ENCODE assay signal across 1 fruit fly cellular context in the genomic region with DNA sequence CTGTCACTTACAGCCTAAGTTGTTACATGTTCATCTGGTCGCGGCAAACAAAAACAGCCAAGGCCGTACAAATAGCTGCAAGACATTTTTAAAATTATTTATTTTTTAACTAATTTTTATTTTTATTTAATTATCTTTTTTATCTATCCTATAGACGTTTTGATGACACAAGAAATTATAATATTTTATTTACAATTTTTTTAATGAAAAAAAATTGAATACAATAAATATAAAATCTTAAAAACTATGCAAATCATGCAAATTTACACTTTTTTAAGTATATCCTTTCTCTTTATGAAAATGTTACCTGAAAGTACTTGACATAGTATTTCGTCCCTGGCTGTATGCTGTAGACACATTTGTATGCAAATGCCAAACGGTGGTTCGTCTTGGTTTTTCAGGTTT.
TF ChIP-seq lines count a peak whose summit lies in the region.

No protein-coding gene starts in this region.

TF ChIP-seq in whole organism, embryonic, 481 proteins besides CTCF, POLR2A, EP300 and RAD21 (continued from another document and continues in another):
- TF ChIP-seq Doc3 (GFP tag; IDR thresholded peaks at IDR 0.05; lab: Robert Waterston, UW; ENCODE audit: partially characterized antibody), result no peak
- TF ChIP-seq ind (GFP tag; optimal IDR thresholded peaks at IDR 0.05; lab: Kevin White, UChicago), result peak; percentile 44
- no peak for TF ChIP-seq luna (GFP tag; optimal IDR thresholded peaks at IDR 0.05; lab: Kevin White, UChicago)
- peak; percentile 89 for TF ChIP-seq grau (tag; optimal IDR thresholded peaks at IDR 0.05; lab: Kevin White, UChicago)
- no peak for TF ChIP-seq CG9876 (GFP tag; optimal IDR thresholded peaks at IDR 0.05; lab: Kevin White, UChicago)
- TF ChIP-seq dpn (GFP tag; optimal IDR thresholded peaks at IDR 0.05; lab: Kevin White, UChicago), result peak in 1 of 2 experiments; percentile 51
- no peak for TF ChIP-seq sna (GFP tag; IDR thresholded peaks at IDR 0.05; lab: Robert Waterston, UW; ENCODE audit: partially characterized antibody)
- no peak; the same call in 1 of the 2 replicates for TF ChIP-seq Ada2b (GFP tag; IDR thresholded peaks at IDR 0.05; lab: Robert Waterston, UW)
- no peak for TF ChIP-seq chinmo (GFP tag; IDR thresholded peaks at IDR 0.05; lab: Robert Waterston, UW; ENCODE audit: partially characterized antibody)
- TF ChIP-seq Jarid2 (GFP tag; optimal IDR thresholded peaks at IDR 0.05; lab: Kevin White, UChicago), result peak; percentile 38
- peak; percentile 48 for TF ChIP-seq Fer2 (tag; optimal IDR thresholded peaks at IDR 0.05; lab: Kevin White, UChicago)
- no peak for TF ChIP-seq CG6272 (GFP tag; IDR thresholded peaks at IDR 0.05; lab: Robert Waterston, UW)
- no peak for TF ChIP-seq pita (GFP tag; optimal IDR thresholded peaks at IDR 0.05; lab: Kevin White, UChicago)
- TF ChIP-seq Dip2 (GFP tag; IDR thresholded peaks at IDR 0.05; lab: Robert Waterston, UW), result no peak
- peak; percentile 80 for TF ChIP-seq CG6689 (GFP tag; IDR thresholded peaks at IDR 0.05; lab: Robert Waterston, UW)
- no peak for TF ChIP-seq MTF-1 (GFP tag; optimal IDR thresholded peaks at IDR 0.05; lab: Kevin White, UChicago; ENCODE audit: borderline replicate concordance)
- peak; percentile 60; the same call in 1 of the 2 replicates for TF ChIP-seq HLH3B (GFP tag; IDR thresholded peaks at IDR 0.05; lab: Robert Waterston, UW)
- peak; percentile 90 for TF ChIP-seq CG15269 (tag; optimal IDR thresholded peaks at IDR 0.05; lab: Kevin White, UChicago)
- TF ChIP-seq Hr3 (GFP tag; optimal IDR thresholded peaks at IDR 0.05; lab: Kevin White, UChicago), result peak; percentile 59
- TF ChIP-seq CG12155 (GFP tag; optimal IDR thresholded peaks at IDR 0.05; lab: Kevin White, UChicago), result peak; percentile 3
- TF ChIP-seq CG7357 (GFP tag; IDR thresholded peaks at IDR 0.05; lab: Robert Waterston, UW), result peak; percentile 40; the same call in 1 of the 3 replicates
- no peak for TF ChIP-seq ash1 (GFP tag; optimal IDR thresholded peaks at IDR 0.05; lab: Kevin White, UChicago)
- TF ChIP-seq CG11093 (GFP tag; IDR thresholded peaks at IDR 0.05; lab: Robert Waterston, UW), result no peak
- peak; percentile 91 for TF ChIP-seq CG11504 (tag; optimal IDR thresholded peaks at IDR 0.05; lab: Kevin White, UChicago)
- no peak for TF ChIP-seq CG6791 (GFP tag; IDR thresholded peaks at IDR 0.05; lab: Robert Waterston, UW; ENCODE audit: partially characterized antibody)
- TF ChIP-seq inv (GFP tag; IDR thresholded peaks at IDR 0.05; lab: Robert Waterston, UW; ENCODE audit: partially characterized antibody), result no peak
- TF ChIP-seq chif (GFP tag; optimal IDR thresholded peaks at IDR 0.05; lab: Kevin White, UChicago), result no peak
- peak; percentile 70 for TF ChIP-seq CG6854 (GFP tag; optimal IDR thresholded peaks at IDR 0.05; lab: Kevin White, UChicago)
- peak; percentile 74 for TF ChIP-seq CG12659 (GFP tag; optimal IDR thresholded peaks at IDR 0.05; lab: Kevin White, UChicago)
- no peak for TF ChIP-seq CG13624 (GFP tag; optimal IDR thresholded peaks at IDR 0.05; lab: Kevin White, UChicago)
- no peak for TF ChIP-seq prd (optimal IDR thresholded peaks at IDR 0.05; lab: Kevin White, UChicago)
- peak; percentile 51 for TF ChIP-seq prd (GFP tag; IDR thresholded peaks at IDR 0.05; lab: Robert Waterston, UW)
- TF ChIP-seq gcm (GFP tag; optimal IDR thresholded peaks at IDR 0.05; lab: Kevin White, UChicago), result peak; percentile 90
- TF ChIP-seq CG6765 (GFP tag; optimal IDR thresholded peaks at IDR 0.05; lab: Kevin White, UChicago), result peak; percentile 55
- no peak for TF ChIP-seq her (GFP tag; optimal IDR thresholded peaks at IDR 0.05; lab: Kevin White, UChicago)
- TF ChIP-seq toy (GFP tag; IDR thresholded peaks at IDR 0.05; lab: Robert Waterston, UW), result no peak
- TF ChIP-seq schlank (tag; optimal IDR thresholded peaks at IDR 0.05; lab: Kevin White, UChicago), result no peak
- TF ChIP-seq otp (GFP tag; IDR thresholded peaks at IDR 0.05; lab: Robert Waterston, UW), result no peak
- no peak for TF ChIP-seq CG11560 (tag; IDR thresholded peaks at IDR 0.05; lab: Robert Waterston, UW)
- TF ChIP-seq CG1602 (GFP tag; optimal IDR thresholded peaks at IDR 0.05; lab: Kevin White, UChicago), result peak; percentile 35
- TF ChIP-seq tna (GFP tag; IDR thresholded peaks at IDR 0.05; lab: Robert Waterston, UW; ENCODE audit: partially characterized antibody), result no peak
- TF ChIP-seq Pdp1 (GFP tag; optimal IDR thresholded peaks at IDR 0.05; lab: Kevin White, UChicago), result peak in 1 of 2 experiments; percentile 36
- no peak; the same call in 1 of the 2 replicates for TF ChIP-seq CG43689 (GFP tag; IDR thresholded peaks at IDR 0.05; lab: Robert Waterston, UW)
- no peak for TF ChIP-seq CG8944 (GFP tag; optimal IDR thresholded peaks at IDR 0.05; lab: Kevin White, UChicago)
- TF ChIP-seq CG3847 (GFP tag; IDR thresholded peaks at IDR 0.05; lab: Robert Waterston, UW), result peak; percentile 43; the same call in 1 of the 2 replicates
- no peak for TF ChIP-seq jumu (GFP tag; optimal IDR thresholded peaks at IDR 0.05; lab: Kevin White, UChicago)
- no peak for TF ChIP-seq CG2199 (GFP tag; IDR thresholded peaks at IDR 0.05; lab: Robert Waterston, UW)
- no peak for TF ChIP-seq CG31388 (GFP tag; optimal IDR thresholded peaks at IDR 0.05; lab: Kevin White, UChicago)
- no peak for TF ChIP-seq stwl (tag; optimal IDR thresholded peaks at IDR 0.05; lab: Kevin White, UChicago)
- TF ChIP-seq unpg (GFP tag; optimal IDR thresholded peaks at IDR 0.05; lab: Kevin White, UChicago), result peak; percentile 77
- TF ChIP-seq Oli (tag; optimal IDR thresholded peaks at IDR 0.05; lab: Kevin White, UChicago), result peak; percentile 79
- TF ChIP-seq CG4404 (GFP tag; IDR thresholded peaks at IDR 0.05; lab: Robert Waterston, UW), result peak; percentile 21; the same call in 1 of the 2 replicates
- no peak for TF ChIP-seq CG15073 (GFP tag; optimal IDR thresholded peaks at IDR 0.05; lab: Kevin White, UChicago)
- TF ChIP-seq CG13775 (GFP tag; optimal IDR thresholded peaks at IDR 0.05; lab: Kevin White, UChicago), result peak; percentile 66
- peak; percentile 90 for TF ChIP-seq CG8924 (tag; optimal IDR thresholded peaks at IDR 0.05; lab: Kevin White, UChicago)
- no peak for TF ChIP-seq Tbp (GFP tag; optimal IDR thresholded peaks at IDR 0.05; lab: Kevin White, UChicago)
- peak; percentile 69 for TF ChIP-seq row (GFP tag; IDR thresholded peaks at IDR 0.05; lab: Robert Waterston, UW)
- peak; percentile 79 for TF ChIP-seq CG10147 (GFP tag; optimal IDR thresholded peaks at IDR 0.05; lab: Kevin White, UChicago)
- no peak for TF ChIP-seq Camta (GFP tag; optimal IDR thresholded peaks at IDR 0.05; lab: Kevin White, UChicago)
- TF ChIP-seq CG11723 (GFP tag; optimal IDR thresholded peaks at IDR 0.05; lab: Kevin White, UChicago), result peak; percentile 31
- peak; percentile 82 for TF ChIP-seq Blimp-1 (GFP tag; optimal IDR thresholded peaks at IDR 0.05; lab: Kevin White, UChicago)
- TF ChIP-seq da (GFP tag; optimal IDR thresholded peaks at IDR 0.05; lab: Kevin White, UChicago), result no peak
- TF ChIP-seq CHES-1-like (GFP tag; optimal IDR thresholded peaks at IDR 0.05; lab: Kevin White, UChicago), result no peak
- no peak for TF ChIP-seq chn (GFP tag; optimal IDR thresholded peaks at IDR 0.05; lab: Kevin White, UChicago)
- TF ChIP-seq CrebB (tag; optimal IDR thresholded peaks at IDR 0.05; lab: Kevin White, UChicago), result no peak
- no peak for TF ChIP-seq btn (GFP tag; optimal IDR thresholded peaks at IDR 0.05; lab: Kevin White, UChicago)
- peak; percentile 55; the same call in 1 of the 2 replicates for TF ChIP-seq CG7372 (GFP tag; IDR thresholded peaks at IDR 0.05; lab: Robert Waterston, UW)
- peak; percentile 36; the same call in 1 of the 2 replicates for TF ChIP-seq ttk (GFP tag; IDR thresholded peaks at IDR 0.05; lab: Robert Waterston, UW)
- no peak for TF ChIP-seq Taf1 (GFP tag; IDR thresholded peaks at IDR 0.05; lab: Robert Waterston, UW)
- TF ChIP-seq Drgx (GFP tag; IDR thresholded peaks at IDR 0.05; lab: Robert Waterston, UW), result peak; percentile 72; the same call in 1 of the 2 replicates
- no peak for TF ChIP-seq bigmax (GFP tag; optimal IDR thresholded peaks at IDR 0.05; lab: Kevin White, UChicago)
- peak in 1 of 2 experiments; percentile 70 for TF ChIP-seq Hr78 (GFP tag; optimal IDR thresholded peaks at IDR 0.05; lab: Kevin White, UChicago)
- TF ChIP-seq CG7271 (tag; optimal IDR thresholded peaks at IDR 0.05; lab: Kevin White, UChicago), result no peak
- TF ChIP-seq sc (optimal IDR thresholded peaks at IDR 0.05; lab: Kevin White, UChicago), result no peak
- TF ChIP-seq sc (GFP tag; optimal IDR thresholded peaks at IDR 0.05; lab: Kevin White, UChicago), result peak; percentile 84
- TF ChIP-seq CG31441 (GFP tag; IDR thresholded peaks at IDR 0.05; lab: Robert Waterston, UW), result peak; percentile 90
- TF ChIP-seq Nf-YC (tag; optimal IDR thresholded peaks at IDR 0.05; lab: Kevin White, UChicago), result peak; percentile 79
- peak; percentile 26; the same call in 1 of the 2 replicates for TF ChIP-seq sob (GFP tag; IDR thresholded peaks at IDR 0.05; lab: Robert Waterston, UW)
- TF ChIP-seq CG10959 (GFP tag; IDR thresholded peaks at IDR 0.05; lab: Robert Waterston, UW), result no peak
- TF ChIP-seq CG2129 (GFP tag; IDR thresholded peaks at IDR 0.05; lab: Robert Waterston, UW; ENCODE audit: partially characterized antibody), result no peak
- peak; percentile 5 for TF ChIP-seq CG30431 (GFP tag; optimal IDR thresholded peaks at IDR 0.05; lab: Kevin White, UChicago)
- TF ChIP-seq CG7745 (tag; optimal IDR thresholded peaks at IDR 0.05; lab: Kevin White, UChicago), result no peak
- TF ChIP-seq fu2 (GFP tag; optimal IDR thresholded peaks at IDR 0.05; lab: Kevin White, UChicago), result no peak
- TF ChIP-seq seq (GFP tag; IDR thresholded peaks at IDR 0.05; lab: Robert Waterston, UW), result peak; percentile 58
- no peak for TF ChIP-seq yki (optimal IDR thresholded peaks at IDR 0.05; lab: Kevin White, UChicago)
- no peak for TF ChIP-seq Atf3 (GFP tag; optimal IDR thresholded peaks at IDR 0.05; lab: Kevin White, UChicago)
- no peak for TF ChIP-seq crp (GFP tag; optimal IDR thresholded peaks at IDR 0.05; lab: Kevin White, UChicago)
- TF ChIP-seq CG15601 (tag; optimal IDR thresholded peaks at IDR 0.05; lab: Kevin White, UChicago), result peak; percentile 71
- no peak for TF ChIP-seq CG10321 (GFP tag; IDR thresholded peaks at IDR 0.05; lab: Robert Waterston, UW)
- TF ChIP-seq sens (GFP tag; lab: Kevin White, UChicago), result peak; percentile 60
- peak; percentile 85 for TF ChIP-seq phol (tag; optimal IDR thresholded peaks at IDR 0.05; lab: Kevin White, UChicago)
- TF ChIP-seq CG4424 (GFP tag; optimal IDR thresholded peaks at IDR 0.05; lab: Kevin White, UChicago), result peak; percentile 60
- TF ChIP-seq cad (GFP tag; optimal IDR thresholded peaks at IDR 0.05; lab: Kevin White, UChicago), result no peak
- TF ChIP-seq CG16779 (GFP tag; IDR thresholded peaks at IDR 0.05; lab: Robert Waterston, UW), result no peak
- no peak for TF ChIP-seq Gsc (GFP tag; IDR thresholded peaks at IDR 0.05; lab: Robert Waterston, UW)
- peak; percentile 72 for TF ChIP-seq E2f1 (GFP tag; IDR thresholded peaks at IDR 0.05; lab: Robert Waterston, UW)
- TF ChIP-seq gcm2 (GFP tag; optimal IDR thresholded peaks at IDR 0.05; lab: Kevin White, UChicago), result no peak
- TF ChIP-seq Usf (GFP tag; optimal IDR thresholded peaks at IDR 0.05; lab: Kevin White, UChicago), result peak; percentile 14
- TF ChIP-seq emc (GFP tag; optimal IDR thresholded peaks at IDR 0.05; lab: Kevin White, UChicago), result no peak
- peak; percentile 77 for TF ChIP-seq CG10267 (tag; optimal IDR thresholded peaks at IDR 0.05; lab: Kevin White, UChicago)
- TF ChIP-seq en (GFP tag; optimal IDR thresholded peaks at IDR 0.05; lab: Kevin White, UChicago), result no peak
- TF ChIP-seq Dek (tag; optimal IDR thresholded peaks at IDR 0.05; lab: Kevin White, UChicago), result peak; percentile 76
- no peak for TF ChIP-seq Mad (GFP tag; optimal IDR thresholded peaks at IDR 0.05; lab: Kevin White, UChicago)
- no peak for TF ChIP-seq dm (GFP tag; optimal IDR thresholded peaks at IDR 0.05; lab: Kevin White, UChicago)
- peak; percentile 49; the same call in 1 of the 2 replicates for TF ChIP-seq Atf6 (GFP tag; IDR thresholded peaks at IDR 0.05; lab: Robert Waterston, UW)
- TF ChIP-seq Antp (GFP tag; optimal IDR thresholded peaks at IDR 0.05; lab: Kevin White, UChicago), result no peak
- TF ChIP-seq CG13894 (tag; optimal IDR thresholded peaks at IDR 0.05; lab: Kevin White, UChicago), result no peak
- TF ChIP-seq Lim3 (GFP tag; IDR thresholded peaks at IDR 0.05; lab: Robert Waterston, UW), result no peak
- TF ChIP-seq Atf-2 (GFP tag; optimal IDR thresholded peaks at IDR 0.05; lab: Kevin White, UChicago), result no peak
- TF ChIP-seq CG7556 (GFP tag; optimal IDR thresholded peaks at IDR 0.05; lab: Kevin White, UChicago), result peak; percentile 77
- no peak for TF ChIP-seq CG7987 (GFP tag; optimal IDR thresholded peaks at IDR 0.05; lab: Kevin White, UChicago)
- TF ChIP-seq MESR4 (GFP tag; optimal IDR thresholded peaks at IDR 0.05; lab: Kevin White, UChicago), result no peak
- TF ChIP-seq CG4707 (GFP tag; optimal IDR thresholded peaks at IDR 0.05; lab: Kevin White, UChicago), result no peak
- peak; percentile 52; the same call in 2 of the 3 replicates for TF ChIP-seq B-H1 (GFP tag; IDR thresholded peaks at IDR 0.05; lab: Robert Waterston, UW)
- no peak for TF ChIP-seq dan (GFP tag; IDR thresholded peaks at IDR 0.05; lab: Robert Waterston, UW)
- peak; percentile 76 for TF ChIP-seq CG3281 (GFP tag; optimal IDR thresholded peaks at IDR 0.05; lab: Kevin White, UChicago)
- no peak for TF ChIP-seq pan (optimal IDR thresholded peaks at IDR 0.05; lab: Kevin White, UChicago)
- peak in 1 of 2 experiments; percentile 50 for TF ChIP-seq pan (GFP tag; optimal IDR thresholded peaks at IDR 0.05 in 1 of 2, IDR thresholded peaks at IDR 0.05 in 1 of 2)
- TF ChIP-seq peb (GFP tag; IDR thresholded peaks at IDR 0.05; lab: Robert Waterston, UW), result no peak
- no peak for TF ChIP-seq Ets97D (GFP tag; optimal IDR thresholded peaks at IDR 0.05; lab: Kevin White, UChicago)
- peak; percentile 33 for TF ChIP-seq CG9817 (tag; optimal IDR thresholded peaks at IDR 0.05; lab: Kevin White, UChicago)
- peak; percentile 3 for TF ChIP-seq CG12219 (GFP tag; optimal IDR thresholded peaks at IDR 0.05; lab: Kevin White, UChicago)
- no peak for TF ChIP-seq fd64A (GFP tag; optimal IDR thresholded peaks at IDR 0.05; lab: Kevin White, UChicago)
- peak; percentile 68 for TF ChIP-seq CG1233 (GFP tag; optimal IDR thresholded peaks at IDR 0.05; lab: Kevin White, UChicago)
- no peak for TF ChIP-seq vnd (GFP tag; IDR thresholded peaks at IDR 0.05; lab: Robert Waterston, UW; ENCODE audit: partially characterized antibody)
- TF ChIP-seq CkIIα-i1 (GFP tag; IDR thresholded peaks at IDR 0.05; lab: Robert Waterston, UW), result no peak
- no peak for TF ChIP-seq lov (optimal IDR thresholded peaks at IDR 0.05; lab: Kevin White, UChicago)
- no peak for TF ChIP-seq lov (GFP tag; IDR thresholded peaks at IDR 0.05; lab: Robert Waterston, UW)
